Worm (Caenorhabditis elegans) whole organism, late embryonic: Measurements from ENCODE around the gene T28F12.1.
"Not testable (repeated sequence)": the region's sequence is repeated elsewhere in the genome, so short reads cannot be mapped to it uniquely, and the experiment has no call there.

Experiments
- C08G9.2 ChIP-seq: sonication (generic microtip); optimal IDR thresholded peaks from 2 replicates; lab custom pipeline; 2016; ENCODE audit warnings: mild to moderate bottlenecking, missing genetic modification characterization, moderate library complexity, missing compliant biosample characterization
- T23F11.4 ChIP-seq: fragments of 200-800 bp; sonication (Bioruptor generic); optimal IDR thresholded peaks from 2 replicates; lab custom pipeline; 2018; ENCODE audit warnings: mild to moderate bottlenecking, missing genetic modification characterization, missing compliant biosample characterization
- Y22D7AL.16 ChIP-seq: sonication (generic microtip); optimal IDR thresholded peaks from 2 replicates; lab custom pipeline; 2016; ENCODE audit warnings: missing genetic modification characterization, missing compliant biosample characterization
- ahr-1 ChIP-seq: sonication (generic microtip); optimal IDR thresholded peaks from 2 replicates; lab custom pipeline; 2016; ENCODE audit warnings: missing genetic modification characterization, missing compliant biosample characterization
- ama-1 ChIP-seq: fragments of 150-350 bp; optimal IDR thresholded peaks from 2 replicates; lab custom pipeline; 2014
- ceh-18 ChIP-seq: sonication (generic microtip); optimal IDR thresholded peaks from 2 replicates; lab custom pipeline; 2016; ENCODE audit warnings: missing genetic modification characterization, missing compliant biosample characterization
- ceh-19 ChIP-seq: fragments of 200-800 bp; sonication (Bioruptor generic); optimal IDR thresholded peaks from 2 replicates; lab custom pipeline; 2018; ENCODE audit warnings: mild to moderate bottlenecking, missing genetic modification characterization, missing compliant biosample characterization
- ceh-22 ChIP-seq: sonication (generic microtip); optimal IDR thresholded peaks from 2 replicates; lab custom pipeline; 2017; ENCODE audit warnings: missing biosample characterization, missing genetic modification characterization
- ceh-31 ChIP-seq: sonication (generic microtip); optimal IDR thresholded peaks from 2 replicates; lab custom pipeline; 2016; ENCODE audit warnings: missing genetic modification characterization, missing compliant biosample characterization
- ceh-34 ChIP-seq: sonication (generic microtip); optimal IDR thresholded peaks from 2 replicates; lab custom pipeline; 2016; ENCODE audit warnings: mild to moderate bottlenecking, missing genetic modification characterization, missing compliant biosample characterization
- che-1 ChIP-seq: sonication (generic microtip); optimal IDR thresholded peaks from 2 replicates; lab custom pipeline; 2016; ENCODE audit warnings: mild to moderate bottlenecking, missing genetic modification characterization, missing compliant biosample characterization
- elt-4 ChIP-seq: sonication (generic microtip); optimal IDR thresholded peaks from 2 replicates; lab custom pipeline; 2016; ENCODE audit warnings: missing genetic modification characterization, missing compliant biosample characterization
- fax-1 ChIP-seq: sonication (generic microtip); optimal IDR thresholded peaks from 2 replicates; lab custom pipeline; 2016; ENCODE audit warnings: missing genotype, missing genetic modification characterization, missing compliant biosample characterization
- fkh-10 ChIP-seq: fragments of 150-350 bp; optimal IDR thresholded peaks from 2 replicates; lab custom pipeline; 2014; ENCODE audit warnings: missing biosample characterization, missing genetic modification reagents, missing genetic modification characterization
- fkh-6 ChIP-seq: sonication (generic microtip); optimal IDR thresholded peaks from 2 replicates; lab custom pipeline; 2016; ENCODE audit warnings: missing genetic modification characterization, missing compliant biosample characterization
- gmeb-2 ChIP-seq: sonication (generic microtip); optimal IDR thresholded peaks from 2 replicates; lab custom pipeline; 2016; ENCODE audit warnings: missing genetic modification characterization, inconsistent platforms, missing compliant biosample characterization
- hlh-8 ChIP-seq: sonication (generic microtip); optimal IDR thresholded peaks from 2 replicates; lab custom pipeline; 2016; ENCODE audit warnings: missing genotype, missing genetic modification characterization, missing compliant biosample characterization
- lim-6 ChIP-seq: sonication (generic microtip); optimal IDR thresholded peaks from 2 replicates; lab custom pipeline; 2016; ENCODE audit warnings: missing genetic modification characterization, missing compliant biosample characterization
- lin-11 ChIP-seq: fragments of 200-800 bp; sonication (Bioruptor generic); optimal IDR thresholded peaks from 2 replicates; lab custom pipeline; 2018; ENCODE audit warnings: mild to moderate bottlenecking, missing genetic modification characterization, missing compliant biosample characterization
- mec-3 ChIP-seq: sonication (generic microtip); optimal IDR thresholded peaks from 2 replicates; lab custom pipeline; 2016; ENCODE audit warnings: borderline replicate concordance, missing genetic modification characterization, missing compliant biosample characterization
- ref-2 ChIP-seq: sonication (generic microtip); optimal IDR thresholded peaks from 2 replicates; lab custom pipeline; 2016; ENCODE audit warnings: missing genetic modification characterization, missing compliant biosample characterization
- sdc-2 ChIP-seq: sonication (generic microtip); optimal IDR thresholded peaks from 2 replicates; lab custom pipeline; 2016; ENCODE audit warnings: missing genotype, missing genetic modification characterization, missing compliant biosample characterization
- sox-2 ChIP-seq: fragments of 200-800 bp; sonication (Bioruptor generic); IDR thresholded peaks from 2 replicates; pipeline ENCODE4 v1.3.6; 2022; ENCODE audit warnings: missing genetic modification reagents, missing genetic modification characterization, missing compliant biosample characterization
- unc-42 ChIP-seq: sonication (generic microtip); optimal IDR thresholded peaks from 2 replicates; lab custom pipeline; 2016; ENCODE audit warnings: missing genotype, missing genetic modification characterization, missing compliant biosample characterization
- zip-5 ChIP-seq: sonication (generic microtip); optimal IDR thresholded peaks from 2 replicates; lab custom pipeline; 2016; ENCODE audit warnings: missing genetic modification characterization, missing compliant biosample characterization
- ztf-16 ChIP-seq: sonication (generic microtip); optimal IDR thresholded peaks from 2 replicates; lab custom pipeline; 2017; ENCODE audit warnings: missing genetic modification characterization, missing compliant biosample characterization

T28F12.1 gene

DNA sequence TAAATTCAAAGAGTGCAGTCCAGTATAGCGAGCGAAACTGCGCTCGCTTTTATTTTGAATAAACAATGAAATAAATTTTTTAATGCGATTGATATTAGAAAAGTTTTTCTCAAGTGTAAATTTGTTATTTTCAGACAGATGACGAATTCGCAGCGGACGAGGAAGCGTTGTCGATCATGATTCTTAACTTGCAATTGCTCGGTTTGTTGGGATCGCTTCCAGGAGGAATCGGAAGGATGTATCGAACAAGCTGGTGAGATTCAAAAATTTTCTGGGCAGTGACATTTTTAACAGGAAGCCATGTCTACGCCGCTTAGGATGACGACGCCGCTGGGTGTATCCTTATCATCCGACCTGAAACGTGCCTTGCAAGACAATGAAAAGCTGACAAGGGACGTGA, 40.7 kb downstream of the T28F12.1 start, which contains the start of gene Y61A9LA.12:
Gene Y61A9LA.12 (plus strand): TSS at position 301 of the 400 bp plus-strand sequence.
- TF ChIP-seq ahr-1 (tag; lab: Kevin White, UChicago); elt-4 (tag; lab: Kevin White, UChicago); ceh-19 (GFP tag; lab: Kevin White, UChicago): not testable (repeated sequence)

DNA sequence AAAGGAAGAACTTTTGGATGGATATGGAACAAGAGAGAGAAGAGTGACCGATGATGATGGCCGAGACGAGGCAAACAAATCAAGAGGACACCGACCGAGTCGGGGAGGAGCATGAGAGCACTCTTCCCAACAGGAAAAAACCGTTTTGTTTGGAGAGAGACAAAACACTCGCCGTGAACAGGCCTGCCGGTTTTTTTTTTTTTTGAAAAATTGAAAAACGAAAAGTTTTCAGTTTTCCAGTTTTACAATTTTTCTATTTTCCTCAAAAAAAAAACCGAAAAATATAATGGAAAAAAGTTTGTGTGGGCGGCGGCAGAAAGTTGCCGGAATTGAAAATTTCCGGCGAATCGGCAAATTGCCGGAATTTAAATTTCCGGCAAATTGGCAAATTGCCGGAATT, 46.9 kb downstream of the T28F12.1 start, which contains the start of gene Y61A9LA.7:
Gene Y61A9LA.7 (minus strand): TSS at position 101 of the 400 bp plus-strand sequence.
- no peak for TF ChIP-seq Y22D7AL.16 (tag; lab: Kevin White, UChicago)
- no peak for TF ChIP-seq ztf-16
- no peak for TF ChIP-seq ceh-31
- no peak for TF ChIP-seq elt-4 (tag; lab: Kevin White, UChicago)
- TF ChIP-seq fax-1 (tag; lab: Kevin White, UChicago): no peak
- TF ChIP-seq fkh-10 (GFP tag; lab: Kevin White, UChicago): no peak
- TF ChIP-seq ama-1: no peak
- TF ChIP-seq ceh-18 (tag; lab: Kevin White, UChicago): no peak
- no peak for TF ChIP-seq mec-3
- TF ChIP-seq gmeb-2 (tag; lab: Kevin White, UChicago): no peak
- TF ChIP-seq sdc-2 (tag; lab: Kevin White, UChicago): no peak
- no peak for TF ChIP-seq lim-6 (tag; lab: Kevin White, UChicago)
- no peak for TF ChIP-seq sox-2 (GFP tag; lab: Robert Waterston, UW)
- no peak for TF ChIP-seq ahr-1 (tag; lab: Kevin White, UChicago)

DNA sequence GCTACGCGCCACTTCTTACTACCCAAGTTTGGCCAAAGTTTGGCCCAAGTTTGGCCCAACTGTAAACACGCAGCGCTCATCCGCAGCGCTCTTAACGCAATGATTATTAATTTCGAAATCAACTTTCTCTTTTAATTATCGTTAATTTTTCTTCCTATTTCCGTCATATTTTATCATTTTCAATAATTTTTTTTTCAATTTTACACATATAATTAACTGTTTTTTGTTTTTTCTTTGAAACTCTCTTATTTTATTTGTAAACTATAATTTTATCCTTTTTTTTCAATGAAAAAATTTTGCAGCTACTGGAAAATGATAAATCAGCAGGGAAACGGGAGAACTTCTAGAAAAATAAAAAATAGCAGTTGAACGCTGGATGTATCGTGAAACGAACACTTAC, 47.6 kb downstream of the T28F12.1 start, which contains the start of gene Y61A9LA.4:
Gene Y61A9LA.4 (plus strand): TSS at position 301 of the 400 bp plus-strand sequence.
- TF ChIP-seq fkh-6; C08G9.2 (tag; lab: Kevin White, UChicago); hlh-8 (tag; lab: Kevin White, UChicago): not testable (repeated sequence)
- TF ChIP-seq, all 69 proteins: peak for 0; not testable (repeated sequence) for 69

DNA sequence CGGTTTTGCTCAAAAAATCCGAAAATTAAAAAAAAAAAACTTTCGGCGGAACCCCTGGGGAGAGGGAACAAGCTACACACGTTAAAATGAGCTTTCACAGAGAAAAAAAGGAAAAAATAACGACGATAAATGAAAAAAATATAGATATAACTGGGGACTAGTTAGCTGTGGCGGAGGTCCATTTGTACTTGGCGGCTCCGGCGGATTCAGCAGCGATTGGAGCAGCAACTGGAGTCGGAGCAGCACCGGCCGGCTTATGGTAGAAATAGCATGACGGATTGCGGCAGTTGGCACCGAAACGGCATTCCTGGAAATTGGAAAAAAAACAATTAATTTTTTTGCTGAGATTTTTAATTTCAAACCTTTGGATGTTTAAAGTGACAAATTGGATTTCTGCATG, 49.7 kb downstream of the T28F12.1 start:
- TF ChIP-seq lin-11 (tag; lab: Kevin White, UChicago): no peak
- TF ChIP-seq ceh-34 (tag; lab: Kevin White, UChicago): no peak
- no peak for TF ChIP-seq unc-42 (tag; lab: Kevin White, UChicago)
- no peak for TF ChIP-seq ama-1
- TF ChIP-seq hlh-8 (tag; lab: Kevin White, UChicago): no peak
- no peak for TF ChIP-seq ref-2
- no peak for TF ChIP-seq zip-5
- TF ChIP-seq che-1 (tag; lab: Kevin White, UChicago): no peak
- TF ChIP-seq ceh-22 (tag; lab: Kevin White, UChicago): no peak
- no peak for TF ChIP-seq T23F11.4 (GFP tag; lab: Kevin White, UChicago)
